Worm (Caenorhabditis elegans) whole organism, L1 larva: ENCODE measurements around the gene Y41C4A.6.
A peak's percentile ranks its signal among the peaks of the same experiment; 100 is the strongest.

Experiments used
- C04F5.9 ChIP-seq: sonication (generic microtip); optimal IDR thresholded peaks from 2 replicates; lab custom pipeline; 2016; ENCODE audit warnings: missing genetic modification characterization, missing compliant biosample characterization
- F16B12.6 ChIP-seq: fragments of 150-350 bp; optimal IDR thresholded peaks from 2 replicates; lab custom pipeline; 2014; ENCODE audit warnings: missing biosample characterization, missing genetic modification characterization
- Y116A8C.19 ChIP-seq: sonication (generic microtip); optimal IDR thresholded peaks from 2 replicates; lab custom pipeline; 2016; ENCODE audit warnings: missing compliant biosample characterization, missing genetic modification characterization, borderline replicate concordance
- aha-1 ChIP-seq: fragments of 150-350 bp; optimal IDR thresholded peaks from 2 replicates; lab custom pipeline; 2014; ENCODE audit warnings: missing biosample characterization, missing genetic modification characterization
- blmp-1 ChIP-seq: fragments of 150-350 bp; optimal IDR thresholded peaks from 2 replicates; lab custom pipeline; 2014; ENCODE audit warnings: missing biosample characterization, missing genetic modification characterization
- ceh-8 ChIP-seq: fragments of 200-800 bp; sonication (Bioruptor generic); optimal IDR thresholded peaks from 2 replicates; lab custom pipeline; 2018; ENCODE audit warnings: mild to moderate bottlenecking, missing genetic modification characterization, moderate library complexity, missing compliant biosample characterization
- ces-1 ChIP-seq: fragments of 150-350 bp; optimal IDR thresholded peaks from 2 replicates; lab custom pipeline; 2014; ENCODE audit warnings: missing biosample characterization, missing genetic modification reagents, missing genetic modification characterization
- dpl-1 ChIP-seq, 3 experiments: fragments of 150-350 bp in 2 of 3; sonication (generic microtip) in 1 of 3; optimal IDR thresholded peaks; 2 replicates each; lab custom pipeline; 2014 to 2017; ENCODE audit warnings: missing biosample characterization in 3 of 3, missing genetic modification characterization in 3 of 3, missing genetic modification reagents in 3 of 3
- efl-1 ChIP-seq, 4 experiments: fragments of 150-350 bp; optimal IDR thresholded peaks in 3 of 4; peaks in 1 of 4; 1 replicate in 1 of 4; 2 replicates in 3 of 4; lab custom pipeline; 2014; ENCODE audit warnings: missing biosample characterization in 2 of 4, missing genetic modification characterization in 2 of 4, missing genetic modification reagents in 2 of 4
- egl-13 ChIP-seq: sonication (generic microtip); optimal IDR thresholded peaks from 2 replicates; lab custom pipeline; 2016; ENCODE audit warnings: missing genotype, missing genetic modification reagents, missing genetic modification characterization, missing compliant biosample characterization
- elt-3 ChIP-seq, 6 experiments: fragments of 150-350 bp in 1 of 6; sonication (generic microtip); optimal IDR thresholded peaks; 2 replicates each; lab custom pipeline; 2017 to 2018; ENCODE audit warnings: missing biosample characterization in 6 of 6, missing genetic modification characterization in 6 of 6, inconsistent platforms in 1 of 6
- fkh-4 ChIP-seq: sonication (generic microtip); optimal IDR thresholded peaks from 2 replicates; lab custom pipeline; 2016; ENCODE audit warnings: missing compliant biosample characterization, missing genetic modification characterization, borderline replicate concordance
- fos-1 ChIP-seq: fragments of 150-350 bp; optimal IDR thresholded peaks from 2 replicates; lab custom pipeline; 2014; ENCODE audit warnings: missing biosample characterization, missing genetic modification characterization
- hpl-2 ChIP-seq: fragments of 150-350 bp; optimal IDR thresholded peaks from 2 replicates; lab custom pipeline; 2014; ENCODE audit warnings: missing biosample characterization, missing genetic modification reagents, missing genetic modification characterization
- irx-1 ChIP-seq: sonication (generic microtip); optimal IDR thresholded peaks from 2 replicates; lab custom pipeline; 2016; ENCODE audit warnings: missing genetic modification characterization, missing compliant biosample characterization
- jun-1 ChIP-seq: fragments of 150-350 bp; optimal IDR thresholded peaks from 2 replicates; lab custom pipeline; 2014; ENCODE audit warnings: missing biosample characterization, missing genetic modification reagents, missing genetic modification characterization
- lin-13 ChIP-seq: fragments of 150-350 bp; optimal IDR thresholded peaks from 2 replicates; lab custom pipeline; 2014; ENCODE audit warnings: missing biosample characterization, missing genetic modification reagents, missing genetic modification characterization
- lin-14 ChIP-seq: fragments of 200-800 bp; sonication (Bioruptor generic); optimal IDR thresholded peaks from 2 replicates; lab custom pipeline; 2018; ENCODE audit warnings: mild to moderate bottlenecking, missing genetic modification characterization, moderate library complexity, missing compliant biosample characterization
- lin-15B ChIP-seq: fragments of 150-350 bp; sonication (generic microtip); optimal IDR thresholded peaks from 3 replicates; lab custom pipeline; 2014; ENCODE audit warnings: missing biosample characterization, missing genetic modification characterization
- lin-35 ChIP-seq, 2 experiments: fragments of 150-350 bp; optimal IDR thresholded peaks; 2 replicates each; lab custom pipeline; 2014; ENCODE audit warnings: missing biosample characterization in 2 of 2, missing genetic modification characterization in 2 of 2, missing genetic modification reagents in 2 of 2
- lin-39 ChIP-seq: fragments of 150-350 bp; optimal IDR thresholded peaks from 2 replicates; lab custom pipeline; 2014; ENCODE audit warnings: missing biosample characterization, missing genetic modification reagents, missing genetic modification characterization
- lir-3 ChIP-seq: sonication (generic microtip); optimal IDR thresholded peaks from 2 replicates; lab custom pipeline; 2016; ENCODE audit warnings: mild to moderate bottlenecking, missing genetic modification characterization, moderate library complexity, missing compliant biosample characterization; ENCODE audit not compliant: poor library complexity
- mab-9 ChIP-seq: fragments of 200-800 bp; sonication (Bioruptor generic); IDR thresholded peaks from 2 replicates; pipeline ENCODE4 v1.3.6; 2022; ENCODE audit warnings: missing genetic modification reagents, missing genetic modification characterization, missing compliant biosample characterization
- mdl-1 ChIP-seq, 2 experiments: fragments of 150-350 bp; optimal IDR thresholded peaks; 2 replicates each; lab custom pipeline; 2014 to 2017; ENCODE audit warnings: missing biosample characterization in 2 of 2, missing genetic modification characterization in 2 of 2, inconsistent platforms in 1 of 2
- mef-2 ChIP-seq: fragments of 150-350 bp; optimal IDR thresholded peaks from 2 replicates; lab custom pipeline; 2014; ENCODE audit warnings: missing biosample characterization, missing genetic modification characterization
- nhr-19 ChIP-seq: fragments of 200-800 bp; sonication (Bioruptor generic); conservative IDR thresholded peaks from 2 replicates; pipeline ENCODE4 v1.3.6; 2022; ENCODE audit warnings: missing genetic modification characterization, missing compliant biosample characterization
- nhr-237 ChIP-seq: fragments of 150-350 bp; optimal IDR thresholded peaks from 2 replicates; lab custom pipeline; 2014; ENCODE audit warnings: missing biosample characterization, missing genetic modification characterization
- nhr-71 ChIP-seq: sonication (generic microtip); optimal IDR thresholded peaks from 2 replicates; lab custom pipeline; 2016; ENCODE audit warnings: mild to moderate bottlenecking, missing genetic modification characterization, moderate library complexity, missing compliant biosample characterization
- nhr-84 ChIP-seq: sonication (generic microtip); optimal IDR thresholded peaks from 2 replicates; lab custom pipeline; 2017; ENCODE audit warnings: missing biosample characterization, missing genetic modification characterization
- nhr-85 ChIP-seq: sonication (generic microtip); peaks from one replicate; lab custom pipeline; 2016; ENCODE audit warnings: missing genetic modification characterization, inconsistent platforms, missing compliant biosample characterization
- skn-1 ChIP-seq: fragments of 150-350 bp; optimal IDR thresholded peaks from 2 replicates; lab custom pipeline; 2014; ENCODE audit warnings: missing biosample characterization, missing genetic modification characterization
- snpc-4 ChIP-seq: fragments of 150-350 bp; optimal IDR thresholded peaks from 2 replicates; lab custom pipeline; 2014; ENCODE audit warnings: missing biosample characterization, missing genetic modification characterization
- snu-23 ChIP-seq: sonication (generic microtip); optimal IDR thresholded peaks from 2 replicates; lab custom pipeline; 2016; ENCODE audit warnings: missing genetic modification characterization, missing compliant biosample characterization
- sptf-1 ChIP-seq: fragments of 150-350 bp; optimal IDR thresholded peaks from 2 replicates; lab custom pipeline; 2014; ENCODE audit warnings: missing biosample characterization, missing genetic modification characterization
- unc-130 ChIP-seq: fragments of 150-350 bp; optimal IDR thresholded peaks from 2 replicates; lab custom pipeline; 2017; ENCODE audit warnings: missing biosample characterization, missing genetic modification characterization, inconsistent platforms
- unc-98 ChIP-seq: fragments of 200-800 bp; sonication (Bioruptor generic); IDR thresholded peaks from 2 replicates; pipeline ENCODE4 v1.3.6; 2022; ENCODE audit warnings: missing genetic modification characterization, missing compliant biosample characterization
- vab-15 ChIP-seq: sonication (generic microtip); optimal IDR thresholded peaks from 2 replicates; lab custom pipeline; 2017; ENCODE audit warnings: missing genotype, mild to moderate bottlenecking, missing genetic modification characterization, missing compliant biosample characterization
- xbp-1 ChIP-seq: sonication (generic microtip); optimal IDR thresholded peaks from 2 replicates; lab custom pipeline; 2016; ENCODE audit warnings: missing genetic modification characterization, missing compliant biosample characterization
- zag-1 ChIP-seq: fragments of 150-350 bp; optimal IDR thresholded peaks from 2 replicates; lab custom pipeline; 2014; ENCODE audit warnings: missing biosample characterization, missing genetic modification characterization
- zip-4 ChIP-seq: fragments of 200-800 bp; sonication (Bioruptor generic); optimal IDR thresholded peaks from 2 replicates; lab custom pipeline; 2018; ENCODE audit warnings: mild to moderate bottlenecking, missing genetic modification characterization, moderate library complexity, missing compliant biosample characterization
- ztf-11 ChIP-seq, 2 experiments: sonication (generic microtip); optimal IDR thresholded peaks; 2 replicates each; lab custom pipeline; 2016 to 2017; ENCODE audit warnings: missing genetic modification characterization in 2 of 2, missing biosample characterization in 1 of 2, missing compliant biosample characterization in 1 of 2
- ztf-4 ChIP-seq: fragments of 150-350 bp; optimal IDR thresholded peaks from 2 replicates; lab custom pipeline; 2014; ENCODE audit warnings: missing biosample characterization, missing genetic modification characterization

The Y41C4A.6 gene

ce11 chrIII:11705930-11706329 lies 9.6 kb downstream of the Y41C4A.6 start:
- TF ChIP-seq ceh-8 (GFP tag; lab: Kevin White, UChicago): peak; percentile 40
- TF ChIP-seq fkh-4: no peak

- TF ChIP-seq egl-13 (tag; lab: Kevin White, UChicago) (no peak), blmp-1 (tag; lab: Kevin White, UChicago) (peak; percentile 15)
These were observed 10.3 kb downstream of the Y41C4A.6 start, which contains the start of gene col-96 for ce11 chrIII:11706665-11707064. TSS of gene col-96 (minus strand) at chrIII:11706765.

ce11 chrIII:11708722-11709121 lies 12.3 kb downstream of the Y41C4A.6 start, which contains the start of gene Y41C4A.8:
TSS of gene Y41C4A.8 (minus strand) at chrIII:11708822.
- TF ChIP-seq vab-15 (tag; lab: Kevin White, UChicago) (no peak), irx-1 (tag; lab: Kevin White, UChicago) (no peak)
- TF ChIP-seq, all 84 proteins: peak for 0

- TF ChIP-seq dpl-1 (GFP tag; optimal IDR thresholded peaks at IDR 0.05; lab: Kevin White, UChicago) (peak in 1 of 3 experiments; percentile 22), efl-1 (optimal IDR thresholded peaks at IDR 0.05; lab: Kevin White, UChicago) (peak; percentile 29 to 58), efl-1 (GFP tag; optimal IDR thresholded peaks at IDR 0.05 in 1 of 2; lab: Kevin White, UChicago) (peak; percentile 10 to 87), jun-1 (tag; lab: Kevin White, UChicago) (no peak), nhr-85 (tag; lab: Kevin White, UChicago) (peak; percentile 73)
These were observed 22.2 kb downstream of the Y41C4A.6 start, which contains the start of gene Y41C4A.9 for ce11 chrIII:11718548-11718947. TSS of gene Y41C4A.9 (minus strand) at chrIII:11718645.

- TF ChIP-seq aha-1 (tag; lab: Kevin White, UChicago) (no peak), unc-130 (tag; lab: Kevin White, UChicago) (peak; percentile 53), nhr-85 (tag; lab: Kevin White, UChicago) (peak; percentile 83), mef-2 (tag; lab: Kevin White, UChicago) (no peak), F16B12.6 (peak; percentile 70), lir-3 (tag; lab: Kevin White, UChicago) (no peak), ztf-4 (tag; lab: Kevin White, UChicago) (no peak), lin-13 (GFP tag; lab: Kevin White, UChicago) (peak; percentile 49), sptf-1 (tag; lab: Kevin White, UChicago) (no peak), C04F5.9 (peak; percentile 3), lin-35 (GFP tag; optimal IDR thresholded peaks at IDR 0.05; lab: Kevin White, UChicago) (peak; percentile 99), skn-1 (tag; lab: Kevin White, UChicago) (peak; percentile 80), lin-39 (peak; percentile 1), unc-98 (GFP tag; lab: Robert Waterston, UW) (no peak), mab-9 (GFP tag; lab: Robert Waterston, UW) (0 out of 2 replicates have a peak, but pooled peaks have one; percentile 47), mdl-1 (tag; optimal IDR thresholded peaks at IDR 0.05; lab: Kevin White, UChicago) (peak in 1 of 2 experiments; percentile 58), lin-14 (GFP tag; lab: Kevin White, UChicago) (no peak), ceh-8 (GFP tag; lab: Kevin White, UChicago) (peak; percentile 29), hpl-2 (no peak), Y116A8C.19 (tag; lab: Kevin White, UChicago) (no peak), lin-15B (peak; percentile 65), nhr-84 (tag; lab: Kevin White, UChicago) (no peak), snpc-4 (tag; lab: Kevin White, UChicago) (peak; percentile 29), efl-1 (optimal IDR thresholded peaks at IDR 0.05; lab: Kevin White, UChicago) (peak; percentile 98 to 99), efl-1 (GFP tag; optimal IDR thresholded peaks at IDR 0.05 in 1 of 2; lab: Kevin White, UChicago) (peak; percentile 100), dpl-1 (GFP tag; optimal IDR thresholded peaks at IDR 0.05; lab: Kevin White, UChicago) (peak; percentile 98 to 99 (median 99)), nhr-237 (tag; lab: Kevin White, UChicago) (peak; percentile 17), ces-1 (GFP tag; lab: Kevin White, UChicago) (no peak), zag-1 (tag; lab: Kevin White, UChicago) (no peak), egl-13 (tag; lab: Kevin White, UChicago) (peak; percentile 25), snu-23 (GFP tag; lab: Kevin White, UChicago) (peak; percentile 77), zip-4 (GFP tag; lab: Kevin White, UChicago) (no peak), elt-3 (tag; optimal IDR thresholded peaks at IDR 0.05; lab: Kevin White, UChicago) (peak in 2 of 6 experiments; percentile 8 to 30), fos-1 (tag; lab: Kevin White, UChicago) (peak; percentile 56), nhr-71 (tag; lab: Kevin White, UChicago) (peak; percentile 86), nhr-19 (peak; percentile 76), ztf-11 (tag; optimal IDR thresholded peaks at IDR 0.05; lab: Kevin White, UChicago) (peak in 1 of 2 experiments; percentile 19), xbp-1 (tag; lab: Kevin White, UChicago) (peak; percentile 76)
These were observed 23.1 kb downstream of the Y41C4A.6 start, which contains the start of the genes elb-1 and Y41C4A.11 for ce11 chrIII:11719400-11719875. TSS of gene elb-1 (minus strand) at chrIII:11719450. TSS of gene Y41C4A.11 (plus strand) at chrIII:11719860.
